Fruit fly (Drosophila melanogaster) whole organism, embryonic: ENCODE results near the gene CG13385.

Source experiments
- Awh ChIP-seq: fragments of 200-800 bp; sonication (Bioruptor generic); IDR thresholded peaks from 2 replicates; pipeline ENCODE4, ENCODE4 v1.3.6; 2022; ENCODE audit warnings: missing biosample characterization, missing genetic modification characterization
- CG11085 ChIP-seq: fragments of 200-800 bp; sonication (Bioruptor generic); IDR thresholded peaks from 2 replicates; pipeline ENCODE4 v1.3.6; 2022; ENCODE audit warnings: missing biosample characterization, missing genetic modification characterization
- CG11723 ChIP-seq: fragments of 200-800 bp; sonication (Bioruptor generic); optimal IDR thresholded peaks from 2 replicates; lab custom pipeline; 2017; ENCODE audit warnings: missing biosample characterization, mild to moderate bottlenecking, missing genetic modification characterization
- CG12391 ChIP-seq: fragments of 200-800 bp; sonication (Bioruptor generic); optimal IDR thresholded peaks from 3 replicates; lab custom pipeline; 2018; ENCODE audit warnings: missing biosample characterization, mild to moderate bottlenecking, missing genetic modification characterization, moderate library complexity
- CG13624 ChIP-seq: fragments of 200-800 bp; sonication (Bioruptor generic); optimal IDR thresholded peaks from 2 replicates; lab custom pipeline; 2016; ENCODE audit warnings: missing biosample characterization, missing genetic modification characterization
- CG15011 ChIP-seq: fragments of 200-800 bp; sonication (Bioruptor generic); optimal IDR thresholded peaks from 3 replicates; lab custom pipeline; 2018; ENCODE audit warnings: missing biosample characterization, mild to moderate bottlenecking, missing genetic modification characterization
- CG17186 ChIP-seq: fragments of 200-800 bp; sonication (Bioruptor generic); optimal IDR thresholded peaks from 3 replicates; lab custom pipeline; 2017; ENCODE audit warnings: missing biosample characterization, missing genetic modification reagents, missing genetic modification characterization
- CG17912 ChIP-seq: fragments of 200-800 bp; sonication (Bioruptor generic); optimal IDR thresholded peaks from 2 replicates; lab custom pipeline; 2018; ENCODE audit warnings: missing biosample characterization, mild to moderate bottlenecking, missing genetic modification characterization
- CG18764 ChIP-seq: fragments of 200-800 bp; sonication (Bioruptor generic); optimal IDR thresholded peaks from 3 replicates; lab custom pipeline; 2016; ENCODE audit warnings: missing biosample characterization, missing genetic modification characterization
- CG2120 ChIP-seq: fragments of 200-800 bp; sonication (Bioruptor generic); optimal IDR thresholded peaks from 3 replicates; lab custom pipeline; 2016; ENCODE audit warnings: missing biosample characterization, missing genetic modification characterization
- CG3726 ChIP-seq: fragments of 200-800 bp; sonication (Bioruptor generic); IDR thresholded peaks from 3 replicates; pipeline ENCODE4, ENCODE4 v1.3.6; 2022; ENCODE audit warnings: missing biosample characterization, missing genetic modification characterization
- CG6272 ChIP-seq: fragments of 200-800 bp; sonication (Bioruptor generic); IDR thresholded peaks from 2 replicates; pipeline ENCODE4 v1.3.6; 2022; ENCODE audit warnings: missing biosample characterization, missing genetic modification characterization
- CG7786 ChIP-seq: fragments of 200-800 bp; sonication (Bioruptor generic); optimal IDR thresholded peaks from 2 replicates; lab custom pipeline; 2016; ENCODE audit warnings: missing biosample characterization, missing genetic modification characterization
- Dfd ChIP-seq, 2 experiments: fragments of >200 bp; optimal IDR thresholded peaks; 2 replicates each; lab custom pipeline; 2017; ENCODE audit warnings: missing biosample characterization in 2 of 2, missing genetic modification characterization in 2 of 2
- Dp ChIP-seq: fragments of 200-800 bp; sonication (Bioruptor generic); optimal IDR thresholded peaks from 2 replicates; lab custom pipeline; 2018; ENCODE audit warnings: missing biosample characterization, mild to moderate bottlenecking, missing genetic modification characterization, moderate library complexity
- HLH4C ChIP-seq: fragments of 200-800 bp; sonication (Bioruptor generic); IDR thresholded peaks from 3 replicates; pipeline ENCODE4 v1.3.6; 2022; ENCODE audit warnings: missing biosample characterization, missing genetic modification characterization; ENCODE audit not compliant: partially characterized antibody
- MESR4 ChIP-seq: fragments of 200-800 bp; sonication (Bioruptor generic); optimal IDR thresholded peaks from 2 replicates; lab custom pipeline; 2018; ENCODE audit warnings: missing biosample characterization, mild to moderate bottlenecking, missing genetic modification characterization, moderate library complexity
- Neu2 ChIP-seq: fragments of 200-800 bp; sonication (Bioruptor generic); optimal IDR thresholded peaks from 3 replicates; lab custom pipeline; 2016; ENCODE audit warnings: missing biosample characterization, missing genetic modification characterization, borderline replicate concordance
- Nf-YB ChIP-seq: fragments of 200-800 bp; sonication (Bioruptor generic); optimal IDR thresholded peaks from 3 replicates; lab custom pipeline; 2019; ENCODE audit warnings: missing biosample characterization, mild to moderate bottlenecking, missing genetic modification characterization, moderate library complexity
- Trl ChIP-seq, 3 experiments: fragments of >200 bp in 2 of 3; fragments of 200-800 bp in 1 of 3; sonication (Bioruptor generic) in 1 of 3; optimal IDR thresholded peaks; 2 replicates in 1 of 3; 3 replicates in 2 of 3; lab custom pipeline; 2016 to 2017; ENCODE audit warnings: missing biosample characterization in 1 of 3, missing genetic modification characterization in 1 of 3
- ab ChIP-seq: fragments of 200-800 bp; sonication (Bioruptor generic); optimal IDR thresholded peaks from 2 replicates; lab custom pipeline; 2016; ENCODE audit warnings: missing biosample characterization, missing genetic modification characterization
- al ChIP-seq: fragments of 200-800 bp; sonication (Bioruptor generic); IDR thresholded peaks from 2 replicates; pipeline ENCODE4 v1.3.6; 2022; ENCODE audit warnings: missing biosample characterization, missing genetic modification characterization
- ase ChIP-seq: fragments of 200-800 bp; sonication (Bioruptor generic); IDR thresholded peaks from 3 replicates; pipeline ENCODE4 v1.3.6; 2022; ENCODE audit warnings: missing biosample characterization, missing genetic modification characterization
- ato ChIP-seq: fragments of 200-800 bp; sonication (Bioruptor generic); IDR thresholded peaks from 2 replicates; pipeline ENCODE4 v1.3.6; 2022; ENCODE audit warnings: missing biosample characterization, missing genetic modification characterization; ENCODE audit not compliant: partially characterized antibody
- bcd ChIP-seq: fragments of 200-800 bp; sonication (Bioruptor generic); optimal IDR thresholded peaks from 2 replicates; lab custom pipeline; 2017; ENCODE audit warnings: missing biosample characterization, mild to moderate bottlenecking, missing genetic modification characterization
- cg ChIP-seq: fragments of 200-800 bp; sonication (Bioruptor generic); optimal IDR thresholded peaks from 3 replicates; lab custom pipeline; 2019; ENCODE audit warnings: missing biosample characterization, mild to moderate bottlenecking, missing genetic modification characterization, moderate library complexity
- crol ChIP-seq: fragments of 200-800 bp; sonication (Bioruptor generic); IDR thresholded peaks from 2 replicates; pipeline ENCODE4 v1.3.6; 2022; ENCODE audit warnings: missing biosample characterization, missing genetic modification characterization
- dm ChIP-seq: fragments of 200-800 bp; sonication (Bioruptor generic); optimal IDR thresholded peaks from 3 replicates; lab custom pipeline; 2016; ENCODE audit warnings: missing biosample characterization, missing genetic modification characterization
- fru ChIP-seq: fragments of >200 bp; optimal IDR thresholded peaks from 2 replicates; lab custom pipeline; 2017
- gfzf ChIP-seq: fragments of 200-800 bp; sonication (Bioruptor generic); optimal IDR thresholded peaks from 2 replicates; lab custom pipeline; 2016; ENCODE audit warnings: missing biosample characterization, mild to moderate bottlenecking, missing genetic modification characterization, moderate library complexity
- grau ChIP-seq: fragments of 200-800 bp; optimal IDR thresholded peaks from 3 replicates; lab custom pipeline; 2019; ENCODE audit warnings: missing biosample characterization, mild to moderate bottlenecking, missing genetic modification characterization, moderate library complexity
- gsb-n ChIP-seq: fragments of 200-800 bp; sonication (Bioruptor generic); optimal IDR thresholded peaks from 3 replicates; lab custom pipeline; 2018; ENCODE audit warnings: missing biosample characterization, mild to moderate bottlenecking, missing genetic modification characterization
- hbn ChIP-seq: fragments of 200-800 bp; sonication (Bioruptor generic); IDR thresholded peaks from 2 replicates; pipeline ENCODE4 v1.3.6; 2022; ENCODE audit warnings: missing biosample characterization, missing genetic modification characterization; ENCODE audit not compliant: partially characterized antibody
- jumu ChIP-seq: fragments of 200-800 bp; sonication (Bioruptor generic); optimal IDR thresholded peaks from 3 replicates; lab custom pipeline; 2016; ENCODE audit warnings: missing biosample characterization, missing genetic modification characterization
- kah ChIP-seq: fragments of 200-800 bp; sonication (Bioruptor generic); optimal IDR thresholded peaks from 2 replicates; lab custom pipeline; 2018; ENCODE audit warnings: missing biosample characterization, mild to moderate bottlenecking, missing genetic modification characterization
- kni ChIP-seq: fragments of 200-800 bp; sonication (Bioruptor generic); optimal IDR thresholded peaks from 3 replicates; lab custom pipeline; 2017; ENCODE audit warnings: mild to moderate bottlenecking, missing biosample characterization, missing genetic modification reagents, missing genetic modification characterization
- nerfin-1 ChIP-seq: fragments of 200-800 bp; sonication (Bioruptor generic); optimal IDR thresholded peaks from 3 replicates; lab custom pipeline; 2019; ENCODE audit warnings: missing biosample characterization, mild to moderate bottlenecking, missing genetic modification characterization, moderate library complexity
- nmo ChIP-seq: fragments of 200-800 bp; sonication (Bioruptor generic); optimal IDR thresholded peaks from 2 replicates; lab custom pipeline; 2018; ENCODE audit warnings: missing biosample characterization, mild to moderate bottlenecking, missing genetic modification characterization, moderate library complexity
- onecut ChIP-seq: fragments of 200-800 bp; sonication (Bioruptor generic); IDR thresholded peaks from 2 replicates; pipeline ENCODE4 v1.3.6; 2022; ENCODE audit warnings: missing biosample characterization, missing genetic modification characterization
- ranshi ChIP-seq: fragments of 200-800 bp; sonication (Bioruptor generic); IDR thresholded peaks from 2 replicates; pipeline ENCODE4 v1.3.6; 2022; ENCODE audit warnings: missing biosample characterization, missing genetic modification characterization
- run ChIP-seq: fragments of 200-800 bp; sonication (Bioruptor generic); optimal IDR thresholded peaks from 3 replicates; lab custom pipeline; 2018; ENCODE audit warnings: missing biosample characterization, mild to moderate bottlenecking, missing genetic modification characterization
- sc ChIP-seq, 3 experiments: fragments of >200 bp in 2 of 3; fragments of 200-800 bp in 1 of 3; sonication (Bioruptor generic) in 1 of 3; optimal IDR thresholded peaks; 2 replicates in 2 of 3; 3 replicates in 1 of 3; lab custom pipeline; 2017; ENCODE audit warnings: mild to moderate bottlenecking in 1 of 3, missing biosample characterization in 1 of 3, missing genetic modification characterization in 1 of 3, missing genetic modification reagents in 1 of 3
- tll ChIP-seq, 2 experiments: fragments of 200-800 bp in 1 of 2; fragments of >200 bp in 1 of 2; sonication (Bioruptor generic) in 1 of 2; optimal IDR thresholded peaks; 2 replicates each; lab custom pipeline; 2017 to 2019; ENCODE audit warnings: missing biosample characterization in 2 of 2, missing genetic modification characterization in 2 of 2, mild to moderate bottlenecking in 1 of 2, moderate library complexity in 1 of 2
- ttk ChIP-seq: fragments of 200-800 bp; sonication (Bioruptor generic); IDR thresholded peaks from 2 replicates; pipeline ENCODE4 v2.1.2; 2022; ENCODE audit warnings: missing biosample characterization, missing genetic modification characterization
- wek ChIP-seq: fragments of 200-800 bp; sonication (Bioruptor generic); optimal IDR thresholded peaks from 3 replicates; lab custom pipeline; 2018; ENCODE audit warnings: missing biosample characterization, mild to moderate bottlenecking, missing genetic modification characterization, moderate library complexity
- yki ChIP-seq: fragments of >200 bp; optimal IDR thresholded peaks from 3 replicates; lab custom pipeline; 2018
- zen2 ChIP-seq: fragments of 200-800 bp; sonication (Bioruptor generic); IDR thresholded peaks from 3 replicates; pipeline ENCODE4 v1.3.6; 2022; ENCODE audit warnings: missing biosample characterization, missing genetic modification characterization; ENCODE audit not compliant: partially characterized antibody

Gene CG13385

dm6 chr2L:8370364-8371326 is 25.8 kb upstream of the CG13385 start, which contains the start of gene CG17292 (continued):
- TF ChIP-seq Dp (GFP tag; lab: Kevin White, UChicago) (peak; percentile 49), CG11085 (peak; percentile 32; the same call in 1 of the 2 replicates), gsb-n (tag; lab: Kevin White, UChicago) (peak; percentile 66), HLH4C (GFP tag; lab: Robert Waterston, UW) (peak; percentile 89), al (GFP tag; lab: Robert Waterston, UW) (no peak), CG2120 (GFP tag; lab: Kevin White, UChicago) (peak; percentile 60), kni (peak; percentile 25), cg (peak; percentile 51), ranshi (GFP tag; lab: Robert Waterston, UW) (peak; percentile 58; the same call in 1 of the 2 replicates), gfzf (GFP tag; lab: Kevin White, UChicago) (peak; percentile 53), grau (tag; lab: Kevin White, UChicago) (peak; percentile 39), ato (GFP tag; lab: Robert Waterston, UW) (peak; percentile 84), jumu (no peak), Dfd (GFP tag; optimal IDR thresholded peaks at IDR 0.05; lab: Kevin White, UChicago) (no peak), CG6272 (GFP tag; lab: Robert Waterston, UW) (peak; percentile 49), CG17186 (GFP tag; lab: Kevin White, UChicago) (peak; percentile 11), sc (optimal IDR thresholded peaks at IDR 0.05; lab: Kevin White, UChicago) (no peak), sc (GFP tag; optimal IDR thresholded peaks at IDR 0.05; lab: Kevin White, UChicago) (no peak), ttk (GFP tag; lab: Robert Waterston, UW) (no peak; the same call in 1 of the 2 replicates), dm (GFP tag; lab: Kevin White, UChicago) (no peak), Awh (GFP tag; lab: Robert Waterston, UW) (peak; percentile 77; the same call in 1 of the 2 replicates), hbn (peak; percentile 76), zen2 (GFP tag; lab: Robert Waterston, UW) (peak; percentile 82), nmo (GFP tag; lab: Kevin White, UChicago) (no peak), crol (GFP tag; lab: Robert Waterston, UW) (no peak; the same call in 1 of the 2 replicates), CG18764 (GFP tag; lab: Kevin White, UChicago) (peak; percentile 76), CG7786 (GFP tag; lab: Kevin White, UChicago) (no peak), CG3726 (GFP tag; lab: Robert Waterston, UW) (no peak), CG15011 (GFP tag; lab: Kevin White, UChicago) (peak; percentile 12), nerfin-1 (tag; lab: Kevin White, UChicago) (no peak), MESR4 (peak; percentile 56), Trl (optimal IDR thresholded peaks at IDR 0.05; lab: Kevin White, UChicago) (no peak), Trl (GFP tag; optimal IDR thresholded peaks at IDR 0.05; lab: Kevin White, UChicago) (peak; percentile 43), CG12391 (tag; lab: Kevin White, UChicago) (peak; percentile 42), CG17912 (GFP tag; lab: Kevin White, UChicago) (peak; percentile 45), kah (GFP tag; lab: Kevin White, UChicago) (peak; percentile 86), fru (lab: Kevin White, UChicago) (no peak), bcd (GFP tag; lab: Kevin White, UChicago) (peak; percentile 61), onecut (GFP tag; lab: Robert Waterston, UW) (peak; percentile 54; the same call in 1 of the 2 replicates), yki (lab: Kevin White, UChicago) (no peak), tll (GFP tag; optimal IDR thresholded peaks at IDR 0.05; lab: Kevin White, UChicago) (no peak), CG11723 (GFP tag; lab: Kevin White, UChicago) (peak; percentile 16), ase (GFP tag; lab: Robert Waterston, UW) (peak; percentile 62; the same call in 1 of the 3 replicates), Neu2 (GFP tag; lab: Kevin White, UChicago) (no peak), Nf-YB (GFP tag; lab: Kevin White, UChicago) (peak; percentile 94), wek (peak; percentile 64), run (tag; lab: Kevin White, UChicago) (peak; percentile 66), ab (GFP tag; lab: Kevin White, UChicago) (no peak), CG13624 (GFP tag; lab: Kevin White, UChicago) (peak; percentile 69)
